Fruit fly (Drosophila melanogaster) whole organism, embryonic: Measurements from ENCODE around the gene CG14636.

Experiments
- Bgb ChIP-seq: fragments of 200-800 bp; sonication (Bioruptor generic); IDR thresholded peaks from 2 replicates; pipeline ENCODE4 v1.3.6; 2022; ENCODE audit warnings: missing biosample characterization, missing genetic modification characterization; ENCODE audit not compliant: partially characterized antibody
- CG1024 ChIP-seq: fragments of 200-800 bp; sonication (Bioruptor generic); IDR thresholded peaks from 2 replicates; pipeline ENCODE4 v1.3.6; 2022; ENCODE audit warnings: missing biosample characterization, missing genetic modification characterization
- CG12659 ChIP-seq: fragments of 200-800 bp; sonication (Bioruptor generic); optimal IDR thresholded peaks from 3 replicates; lab custom pipeline; 2017; ENCODE audit warnings: mild to moderate bottlenecking, missing biosample characterization, missing genetic modification reagents, missing genetic modification characterization
- CG12942 ChIP-seq: fragments of 200-800 bp; sonication (Bioruptor generic); optimal IDR thresholded peaks from 3 replicates; lab custom pipeline; 2016; ENCODE audit warnings: missing biosample characterization, missing genetic modification characterization
- CG13775 ChIP-seq: fragments of 200-800 bp; sonication (Bioruptor generic); optimal IDR thresholded peaks from 3 replicates; lab custom pipeline; 2017; ENCODE audit warnings: missing biosample characterization, mild to moderate bottlenecking, missing genetic modification characterization
- CG14860 ChIP-seq: fragments of 200-800 bp; sonication (Bioruptor generic); IDR thresholded peaks from 3 replicates; pipeline ENCODE4 v1.3.6; 2022; ENCODE audit warnings: missing biosample characterization, missing genetic modification characterization; ENCODE audit not compliant: partially characterized antibody
- CG17361 ChIP-seq: fragments of 200-800 bp; sonication (Bioruptor generic); IDR thresholded peaks from 3 replicates; pipeline ENCODE4 v1.3.6; 2022; ENCODE audit warnings: missing biosample characterization, missing genetic modification characterization
- CG17802 ChIP-seq: fragments of 200-800 bp; sonication (Bioruptor generic); optimal IDR thresholded peaks from 2 replicates; lab custom pipeline; 2018; ENCODE audit warnings: missing biosample characterization, mild to moderate bottlenecking, missing genetic modification characterization, moderate library complexity
- CG2712 ChIP-seq: fragments of 200-800 bp; optimal IDR thresholded peaks from 3 replicates; lab custom pipeline; 2019; ENCODE audit warnings: missing biosample characterization, mild to moderate bottlenecking, missing genetic modification characterization, moderate library complexity
- CG30403 ChIP-seq: fragments of 200-800 bp; sonication (Bioruptor generic); optimal IDR thresholded peaks from 3 replicates; lab custom pipeline; 2016; ENCODE audit warnings: missing biosample characterization, missing genetic modification characterization
- CG3995 ChIP-seq: fragments of 200-800 bp; sonication (Bioruptor generic); optimal IDR thresholded peaks from 3 replicates; lab custom pipeline; 2016; ENCODE audit warnings: missing biosample characterization, missing genetic modification characterization
- CG4617 ChIP-seq: fragments of 200-800 bp; sonication (Bioruptor generic); optimal IDR thresholded peaks from 3 replicates; lab custom pipeline; 2016; ENCODE audit warnings: missing biosample characterization, missing genetic modification characterization, borderline replicate concordance
- CG6791 ChIP-seq: fragments of 200-800 bp; sonication (Bioruptor generic); IDR thresholded peaks from 3 replicates; pipeline ENCODE4 v1.3.6; 2022; ENCODE audit warnings: missing biosample characterization, missing genetic modification characterization; ENCODE audit not compliant: partially characterized antibody
- CG7357 ChIP-seq: fragments of 200-800 bp; sonication (Bioruptor generic); IDR thresholded peaks from 3 replicates; pipeline ENCODE4 v1.3.6; 2022; ENCODE audit warnings: missing biosample characterization, missing genetic modification characterization
- CG8290 ChIP-seq, 3 experiments: fragments of 200-800 bp; sonication (Bioruptor generic); optimal IDR thresholded peaks; 2 replicates each; lab custom pipeline; 2016 to 2019; ENCODE audit warnings: missing biosample characterization in 3 of 3, missing genetic modification characterization in 3 of 3, mild to moderate bottlenecking in 2 of 3, moderate library complexity in 1 of 3
- CG8478 ChIP-seq: fragments of >200 bp; optimal IDR thresholded peaks from 2 replicates; lab custom pipeline; 2018
- CG9437 ChIP-seq: fragments of 200-800 bp; sonication (Bioruptor generic); optimal IDR thresholded peaks from 2 replicates; lab custom pipeline; 2018; ENCODE audit warnings: missing biosample characterization, mild to moderate bottlenecking, missing genetic modification characterization
- Dad ChIP-seq: fragments of 200-800 bp; sonication (Bioruptor generic); optimal IDR thresholded peaks from 3 replicates; lab custom pipeline; 2016; ENCODE audit warnings: missing biosample characterization, missing genetic modification characterization
- Dfd ChIP-seq, 2 experiments: fragments of >200 bp; optimal IDR thresholded peaks; 2 replicates each; lab custom pipeline; 2017; ENCODE audit warnings: missing biosample characterization in 2 of 2, missing genetic modification characterization in 2 of 2
- Doc3 ChIP-seq: fragments of 200-800 bp; sonication (Bioruptor generic); IDR thresholded peaks from 3 replicates; pipeline ENCODE4 v1.3.6; 2022; ENCODE audit warnings: missing biosample characterization, missing genetic modification characterization; ENCODE audit not compliant: partially characterized antibody
- Eip74EF ChIP-seq, 2 experiments: fragments of 200-800 bp in 1 of 2; fragments of >200 bp in 1 of 2; sonication (Bioruptor generic) in 1 of 2; optimal IDR thresholded peaks; 2 replicates each; lab custom pipeline; 2017 to 2019; ENCODE audit warnings: missing biosample characterization in 2 of 2, missing genetic modification characterization in 2 of 2, mild to moderate bottlenecking in 1 of 2, moderate library complexity in 1 of 2
- Hr78 ChIP-seq, 2 experiments: fragments of 200-800 bp in 1 of 2; fragments of >200 bp in 1 of 2; sonication (Bioruptor generic) in 1 of 2; optimal IDR thresholded peaks; 2 replicates each; lab custom pipeline; 2017 to 2019; ENCODE audit warnings: missing biosample characterization in 2 of 2, missing genetic modification characterization in 2 of 2, mild to moderate bottlenecking in 1 of 2, moderate library complexity in 1 of 2
- MESR4 ChIP-seq: fragments of 200-800 bp; sonication (Bioruptor generic); optimal IDR thresholded peaks from 2 replicates; lab custom pipeline; 2018; ENCODE audit warnings: missing biosample characterization, mild to moderate bottlenecking, missing genetic modification characterization, moderate library complexity
- Mes4 ChIP-seq: fragments of 200-800 bp; sonication (Bioruptor generic); optimal IDR thresholded peaks from 2 replicates; lab custom pipeline; 2016; ENCODE audit warnings: missing biosample characterization, missing genetic modification characterization
- Ssrp ChIP-seq: fragments of 200-800 bp; sonication (Bioruptor generic); optimal IDR thresholded peaks from 2 replicates; lab custom pipeline; 2018; ENCODE audit warnings: missing biosample characterization, mild to moderate bottlenecking, missing genetic modification characterization, moderate library complexity
- Stat92E ChIP-seq, 3 experiments: fragments of >200 bp in 2 of 3; fragments of 200-800 bp in 1 of 3; sonication (Bioruptor generic) in 1 of 3; optimal IDR thresholded peaks; 2 replicates each; lab custom pipeline; 2017 to 2019; ENCODE audit warnings: missing biosample characterization in 3 of 3, missing genetic modification characterization in 3 of 3, mild to moderate bottlenecking in 1 of 3, moderate library complexity in 1 of 3
- YL-1 ChIP-seq: fragments of 200-800 bp; sonication (Bioruptor generic); optimal IDR thresholded peaks from 3 replicates; lab custom pipeline; 2017; ENCODE audit warnings: missing biosample characterization, mild to moderate bottlenecking, missing genetic modification characterization
- ato ChIP-seq: fragments of 200-800 bp; sonication (Bioruptor generic); IDR thresholded peaks from 2 replicates; pipeline ENCODE4 v1.3.6; 2022; ENCODE audit warnings: missing biosample characterization, missing genetic modification characterization; ENCODE audit not compliant: partially characterized antibody
- dmrt11E ChIP-seq: fragments of 200-800 bp; sonication (Bioruptor generic); optimal IDR thresholded peaks from 3 replicates; lab custom pipeline; 2018; ENCODE audit warnings: missing biosample characterization, mild to moderate bottlenecking, missing genetic modification characterization, moderate library complexity
- gfzf ChIP-seq: fragments of 200-800 bp; sonication (Bioruptor generic); optimal IDR thresholded peaks from 2 replicates; lab custom pipeline; 2016; ENCODE audit warnings: missing biosample characterization, mild to moderate bottlenecking, missing genetic modification characterization, moderate library complexity
- grau ChIP-seq: fragments of 200-800 bp; optimal IDR thresholded peaks from 3 replicates; lab custom pipeline; 2019; ENCODE audit warnings: missing biosample characterization, mild to moderate bottlenecking, missing genetic modification characterization, moderate library complexity
- hb ChIP-seq: fragments of 200-800 bp; sonication (Bioruptor generic); IDR thresholded peaks from 3 replicates; pipeline ENCODE4 v1.3.6; 2022; ENCODE audit warnings: missing biosample characterization, missing genetic modification characterization; ENCODE audit not compliant: partially characterized antibody
- knrl ChIP-seq: fragments of 200-800 bp; sonication (Bioruptor generic); IDR thresholded peaks from 3 replicates; pipeline ENCODE4 v1.3.6; 2022; ENCODE audit warnings: missing biosample characterization, missing genetic modification characterization; ENCODE audit not compliant: partially characterized antibody
- lilli ChIP-seq: fragments of 200-800 bp; sonication (Bioruptor generic); optimal IDR thresholded peaks from 3 replicates; lab custom pipeline; 2016; ENCODE audit warnings: missing biosample characterization, missing genetic modification characterization
- nerfin-2 ChIP-seq: fragments of 200-800 bp; sonication (Bioruptor generic); IDR thresholded peaks from 2 replicates; pipeline ENCODE4 v1.3.6; 2022; ENCODE audit warnings: missing biosample characterization, missing genetic modification characterization; ENCODE audit not compliant: partially characterized antibody
- nom ChIP-seq: fragments of 200-800 bp; sonication (Bioruptor generic); optimal IDR thresholded peaks from 2 replicates; lab custom pipeline; 2017; ENCODE audit warnings: missing biosample characterization, missing genetic modification characterization, mild to moderate bottlenecking, moderate library complexity, missing genetic modification reagents
- onecut ChIP-seq: fragments of 200-800 bp; sonication (Bioruptor generic); IDR thresholded peaks from 2 replicates; pipeline ENCODE4 v1.3.6; 2022; ENCODE audit warnings: missing biosample characterization, missing genetic modification characterization
- pzg ChIP-seq: fragments of 200-800 bp; sonication (Bioruptor generic); optimal IDR thresholded peaks from 3 replicates; lab custom pipeline; 2018; ENCODE audit warnings: missing biosample characterization, mild to moderate bottlenecking, missing genetic modification characterization, moderate library complexity
- repo ChIP-seq: fragments of 200-800 bp; sonication (Bioruptor generic); optimal IDR thresholded peaks from 2 replicates; lab custom pipeline; 2016; ENCODE audit warnings: missing biosample characterization, missing genetic modification characterization
- ro ChIP-seq: fragments of 200-800 bp; sonication (Bioruptor generic); IDR thresholded peaks from 2 replicates; pipeline ENCODE4 v1.3.6; 2022; ENCODE audit warnings: missing biosample characterization, missing genetic modification characterization
- slbo ChIP-seq: fragments of 200-800 bp; sonication (Bioruptor generic); IDR thresholded peaks from 2 replicates; pipeline ENCODE4 v1.3.6; 2022; ENCODE audit warnings: missing biosample characterization, missing genetic modification characterization
- ssp ChIP-seq: fragments of 200-800 bp; sonication (Bioruptor generic); IDR thresholded peaks from 2 replicates; pipeline ENCODE4 v1.3.6; 2022; ENCODE audit warnings: missing biosample characterization, missing genetic modification characterization
- tio ChIP-seq: fragments of 200-800 bp; sonication (Bioruptor generic); optimal IDR thresholded peaks from 2 replicates; lab custom pipeline; 2017; ENCODE audit warnings: missing biosample characterization, missing genetic modification characterization, inconsistent platforms
- tll ChIP-seq, 2 experiments: fragments of 200-800 bp in 1 of 2; fragments of >200 bp in 1 of 2; sonication (Bioruptor generic) in 1 of 2; optimal IDR thresholded peaks; 2 replicates each; lab custom pipeline; 2017 to 2019; ENCODE audit warnings: missing biosample characterization in 2 of 2, missing genetic modification characterization in 2 of 2, mild to moderate bottlenecking in 1 of 2, moderate library complexity in 1 of 2
- zfh1 ChIP-seq: fragments of 200-800 bp; sonication (Bioruptor generic); IDR thresholded peaks from 3 replicates; pipeline ENCODE4 v1.3.6; 2022; ENCODE audit warnings: missing biosample characterization, missing genetic modification characterization

The CG14636 gene

dm6 chr3R:4232139-4233017, 17.3 kb upstream of the CG14636 start, which contains the start of gene CG14641 (continued):
- TF ChIP-seq CG8290 (GFP tag; optimal IDR thresholded peaks at IDR 0.05; lab: Kevin White, UChicago): no peak
- TF ChIP-seq CG8290 (tag; optimal IDR thresholded peaks at IDR 0.05; lab: Kevin White, UChicago): peak in 1 of 2 experiments; percentile 42
- TF ChIP-seq slbo (GFP tag; lab: Robert Waterston, UW): peak; percentile 27; the same call in 1 of the 2 replicates
- peak in 1 of 2 experiments; percentile 82 for TF ChIP-seq Dfd (GFP tag; optimal IDR thresholded peaks at IDR 0.05; lab: Kevin White, UChicago)
- TF ChIP-seq CG12659 (GFP tag; lab: Kevin White, UChicago): peak; percentile 39
- peak; percentile 53; the same call in 1 of the 3 replicates for TF ChIP-seq CG6791 (GFP tag; lab: Robert Waterston, UW)
- peak; percentile 55; the same call in 1 of the 2 replicates for TF ChIP-seq Bgb
- TF ChIP-seq CG9437 (GFP tag; lab: Kevin White, UChicago): peak; percentile 28
- peak; percentile 90 for TF ChIP-seq CG7357 (GFP tag; lab: Robert Waterston, UW)
- peak; percentile 61 for TF ChIP-seq YL-1 (GFP tag; lab: Kevin White, UChicago)
- peak; percentile 66 for TF ChIP-seq CG3995 (GFP tag; lab: Kevin White, UChicago)
- peak; percentile 85 for TF ChIP-seq CG17802 (tag; lab: Kevin White, UChicago)
- no peak for TF ChIP-seq repo (GFP tag; lab: Kevin White, UChicago)
- TF ChIP-seq CG8478: no peak
- peak in 1 of 2 experiments; percentile 44 for TF ChIP-seq Hr78 (GFP tag; optimal IDR thresholded peaks at IDR 0.05; lab: Kevin White, UChicago)
- no peak for TF ChIP-seq zfh1 (GFP tag; lab: Robert Waterston, UW)
- peak; percentile 62 for TF ChIP-seq CG17361 (GFP tag; lab: Robert Waterston, UW)
- TF ChIP-seq tio: peak; percentile 47
- TF ChIP-seq hb (GFP tag; lab: Robert Waterston, UW): peak; percentile 56; the same call in 1 of the 3 replicates
- peak; percentile 97 for TF ChIP-seq ssp (GFP tag; lab: Robert Waterston, UW)
- TF ChIP-seq ato (GFP tag; lab: Robert Waterston, UW): 0 out of 2 replicates have a peak, but pooled peaks have one; percentile 56
- TF ChIP-seq Ssrp (tag; lab: Kevin White, UChicago): peak; percentile 4
- 0 out of 3 replicates have a peak, but pooled peaks have one; percentile 26 for TF ChIP-seq CG14860 (GFP tag; lab: Robert Waterston, UW)
- TF ChIP-seq tll (GFP tag; optimal IDR thresholded peaks at IDR 0.05; lab: Kevin White, UChicago): peak in 1 of 2 experiments; percentile 79
- peak; percentile 29 for TF ChIP-seq CG13775 (GFP tag; lab: Kevin White, UChicago)
- TF ChIP-seq CG1024 (GFP tag; lab: Robert Waterston, UW): peak; percentile 94
- TF ChIP-seq nom: peak; percentile 30
- peak; percentile 19 for TF ChIP-seq CG30403 (GFP tag; lab: Kevin White, UChicago)
- TF ChIP-seq CG4617 (GFP tag; lab: Kevin White, UChicago): peak; percentile 61
- TF ChIP-seq lilli (GFP tag; lab: Kevin White, UChicago): no peak
- no peak for TF ChIP-seq CG12942 (GFP tag; lab: Kevin White, UChicago)
- 0 out of 2 replicates have a peak, but pooled peaks have one; percentile 21 for TF ChIP-seq nerfin-2
- TF ChIP-seq pzg: peak; percentile 45
- TF ChIP-seq Stat92E (GFP tag; optimal IDR thresholded peaks at IDR 0.05; lab: Kevin White, UChicago): peak in 1 of 3 experiments; percentile 86
- 0 out of 3 replicates have a peak, but pooled peaks have one; percentile 36 for TF ChIP-seq Doc3 (GFP tag; lab: Robert Waterston, UW)
- peak; percentile 92 for TF ChIP-seq MESR4 (GFP tag; lab: Kevin White, UChicago)
- peak; percentile 19 for TF ChIP-seq dmrt11E (tag; lab: Kevin White, UChicago)
- TF ChIP-seq CG2712: peak; percentile 51
- TF ChIP-seq grau (tag; lab: Kevin White, UChicago): peak; percentile 1
- peak; percentile 49; the same call in 2 of the 3 replicates for TF ChIP-seq knrl (GFP tag; lab: Robert Waterston, UW)
- peak in 1 of 2 experiments; percentile 66 for TF ChIP-seq Eip74EF (GFP tag; optimal IDR thresholded peaks at IDR 0.05; lab: Kevin White, UChicago)
- TF ChIP-seq onecut (GFP tag; lab: Robert Waterston, UW): no peak
- TF ChIP-seq ro (GFP tag; lab: Robert Waterston, UW): no peak
- peak; percentile 30 for TF ChIP-seq gfzf (GFP tag; lab: Kevin White, UChicago)
- TF ChIP-seq Mes4 (GFP tag; lab: Kevin White, UChicago): no peak
- no peak for TF ChIP-seq Dad (GFP tag; lab: Kevin White, UChicago)
